Fruit fly (Drosophila melanogaster) whole organism, embryonic: Measurements from ENCODE around the gene Ank.

Experiments used
- Atf6 ChIP-seq: fragments of 200-800 bp; sonication (Bioruptor generic); IDR thresholded peaks from 2 replicates; pipeline ENCODE4 v1.3.6; 2022; ENCODE audit warnings: missing biosample characterization, missing genetic modification characterization
- BtbVII ChIP-seq: fragments of 200-800 bp; sonication (Bioruptor generic); optimal IDR thresholded peaks from 3 replicates; lab custom pipeline; 2017; ENCODE audit warnings: missing biosample characterization, mild to moderate bottlenecking, missing genetic modification characterization
- CG11085 ChIP-seq: fragments of 200-800 bp; sonication (Bioruptor generic); IDR thresholded peaks from 2 replicates; pipeline ENCODE4 v1.3.6; 2022; ENCODE audit warnings: missing biosample characterization, missing genetic modification characterization
- CG12155 ChIP-seq: fragments of 200-800 bp; sonication (Bioruptor generic); optimal IDR thresholded peaks from 3 replicates; lab custom pipeline; 2016; ENCODE audit warnings: missing biosample characterization, missing genetic modification characterization
- CG13624 ChIP-seq: fragments of 200-800 bp; sonication (Bioruptor generic); optimal IDR thresholded peaks from 2 replicates; lab custom pipeline; 2016; ENCODE audit warnings: missing biosample characterization, missing genetic modification characterization
- CG14860 ChIP-seq: fragments of 200-800 bp; sonication (Bioruptor generic); IDR thresholded peaks from 3 replicates; pipeline ENCODE4 v1.3.6; 2022; ENCODE audit warnings: missing biosample characterization, missing genetic modification characterization; ENCODE audit not compliant: partially characterized antibody
- CG15011 ChIP-seq: fragments of 200-800 bp; sonication (Bioruptor generic); optimal IDR thresholded peaks from 3 replicates; lab custom pipeline; 2018; ENCODE audit warnings: missing biosample characterization, mild to moderate bottlenecking, missing genetic modification characterization
- CG1602 ChIP-seq: fragments of 200-800 bp; sonication (Bioruptor generic); optimal IDR thresholded peaks from 3 replicates; lab custom pipeline; 2016; ENCODE audit warnings: missing biosample characterization, missing genetic modification characterization
- CG2199 ChIP-seq: fragments of 200-800 bp; sonication (Bioruptor generic); IDR thresholded peaks from 3 replicates; pipeline ENCODE4 v1.3.6; 2022; ENCODE audit warnings: missing biosample characterization, missing genetic modification characterization
- CG2202 ChIP-seq: fragments of 200-800 bp; sonication (Bioruptor generic); optimal IDR thresholded peaks from 2 replicates; lab custom pipeline; 2018; ENCODE audit warnings: missing biosample characterization, mild to moderate bottlenecking, missing genetic modification characterization
- CG2712 ChIP-seq: fragments of 200-800 bp; optimal IDR thresholded peaks from 3 replicates; lab custom pipeline; 2019; ENCODE audit warnings: missing biosample characterization, mild to moderate bottlenecking, missing genetic modification characterization, moderate library complexity
- CG3065 ChIP-seq: fragments of 200-800 bp; sonication (Bioruptor generic); optimal IDR thresholded peaks from 2 replicates; lab custom pipeline; 2016; ENCODE audit warnings: missing biosample characterization, missing genetic modification characterization
- CG3995 ChIP-seq: fragments of 200-800 bp; sonication (Bioruptor generic); optimal IDR thresholded peaks from 3 replicates; lab custom pipeline; 2016; ENCODE audit warnings: missing biosample characterization, missing genetic modification characterization
- CG4282 ChIP-seq: fragments of 200-800 bp; sonication (Bioruptor generic); optimal IDR thresholded peaks from 2 replicates; lab custom pipeline; 2016; ENCODE audit warnings: missing biosample characterization, missing genetic modification characterization
- CG4328 ChIP-seq: fragments of 200-800 bp; sonication (Bioruptor generic); optimal IDR thresholded peaks from 3 replicates; lab custom pipeline; 2017; ENCODE audit warnings: missing biosample characterization, missing genetic modification reagents, missing genetic modification characterization
- CG4617 ChIP-seq: fragments of 200-800 bp; sonication (Bioruptor generic); optimal IDR thresholded peaks from 3 replicates; lab custom pipeline; 2016; ENCODE audit warnings: missing biosample characterization, missing genetic modification characterization, borderline replicate concordance
- CG5245 ChIP-seq: fragments of 200-800 bp; sonication (Bioruptor generic); optimal IDR thresholded peaks from 3 replicates; lab custom pipeline; 2016; ENCODE audit warnings: missing biosample characterization, missing genetic modification characterization
- CG7556 ChIP-seq: fragments of 200-800 bp; sonication (Bioruptor generic); optimal IDR thresholded peaks from 2 replicates; lab custom pipeline; 2017; ENCODE audit warnings: missing biosample characterization, mild to moderate bottlenecking, missing genetic modification characterization
- CHES-1-like ChIP-seq: fragments of 200-800 bp; sonication (Bioruptor generic); optimal IDR thresholded peaks from 2 replicates; lab custom pipeline; 2016; ENCODE audit warnings: missing biosample characterization, missing genetic modification characterization
- CkIIα-i1 ChIP-seq: fragments of 200-800 bp; sonication (Bioruptor generic); IDR thresholded peaks from 2 replicates; pipeline ENCODE4 v1.3.6; 2022; ENCODE audit warnings: missing biosample characterization, missing genetic modification characterization
- Dbx ChIP-seq: fragments of 200-800 bp; sonication (Bioruptor generic); IDR thresholded peaks from 3 replicates; pipeline ENCODE4 v1.3.6; 2022; ENCODE audit warnings: missing biosample characterization, missing genetic modification characterization
- Dip2 ChIP-seq: fragments of 200-800 bp; sonication (Bioruptor generic); IDR thresholded peaks from 2 replicates; pipeline ENCODE4 v1.3.6; 2022; ENCODE audit warnings: missing biosample characterization, missing genetic modification characterization
- Doc2 ChIP-seq: fragments of 200-800 bp; sonication (Bioruptor generic); IDR thresholded peaks from 2 replicates; pipeline ENCODE4 v1.3.6; 2022; ENCODE audit warnings: missing biosample characterization, missing genetic modification characterization
- Drgx ChIP-seq: fragments of 200-800 bp; sonication (Bioruptor generic); IDR thresholded peaks from 2 replicates; pipeline ENCODE4 v1.3.6; 2022; ENCODE audit warnings: missing biosample characterization, missing genetic modification characterization
- Elba2 ChIP-seq: fragments of 200-800 bp; sonication (Bioruptor generic); optimal IDR thresholded peaks from 3 replicates; lab custom pipeline; 2016; ENCODE audit warnings: missing biosample characterization, missing genetic modification characterization
- Fer1 ChIP-seq: fragments of 200-800 bp; sonication (Bioruptor generic); optimal IDR thresholded peaks from 2 replicates; lab custom pipeline; 2017; ENCODE audit warnings: missing biosample characterization, mild to moderate bottlenecking, missing genetic modification characterization
- Fer3 ChIP-seq: fragments of 200-800 bp; sonication (Bioruptor generic); optimal IDR thresholded peaks from 2 replicates; lab custom pipeline; 2018; ENCODE audit warnings: missing biosample characterization, mild to moderate bottlenecking, missing genetic modification characterization, moderate library complexity
- Lpt ChIP-seq: fragments of >200 bp; optimal IDR thresholded peaks from 2 replicates; lab custom pipeline; 2018; ENCODE audit warnings: missing biosample characterization, missing genetic modification characterization
- MBD-R2 ChIP-seq: fragments of 200-800 bp; sonication (Bioruptor generic); IDR thresholded peaks from 2 replicates; pipeline ENCODE4 v1.3.6; 2022; ENCODE audit warnings: missing biosample characterization, missing genetic modification characterization
- Mrtf ChIP-seq: fragments of 200-800 bp; sonication (Bioruptor generic); IDR thresholded peaks from 3 replicates; pipeline ENCODE4 v1.3.6; 2022; ENCODE audit warnings: missing biosample characterization, missing genetic modification characterization
- Nf-YA ChIP-seq: fragments of 200-800 bp; sonication (Bioruptor generic); IDR thresholded peaks from 2 replicates; pipeline ENCODE4 v1.3.6; 2022; ENCODE audit warnings: missing biosample characterization, missing genetic modification characterization
- Poxn ChIP-seq: fragments of 200-800 bp; sonication (Bioruptor generic); IDR thresholded peaks from 2 replicates; pipeline ENCODE4 v1.3.6; 2022; ENCODE audit warnings: missing biosample characterization, missing genetic modification characterization
- Ptx1 ChIP-seq: fragments of 200-800 bp; sonication (Bioruptor generic); IDR thresholded peaks from 2 replicates; pipeline ENCODE4 v1.3.6; 2022; ENCODE audit warnings: missing biosample characterization, missing genetic modification characterization
- Rfx ChIP-seq: fragments of 200-800 bp; sonication (Bioruptor generic); IDR thresholded peaks from 2 replicates; pipeline ENCODE4 v1.3.6; 2022; ENCODE audit warnings: missing biosample characterization, missing genetic modification characterization
- Scr ChIP-seq: fragments of 200-800 bp; sonication (Bioruptor generic); IDR thresholded peaks from 2 replicates; pipeline ENCODE4 v1.3.6; 2022; ENCODE audit warnings: missing biosample characterization, missing genetic modification characterization; ENCODE audit not compliant: partially characterized antibody
- Ssrp ChIP-seq: fragments of 200-800 bp; sonication (Bioruptor generic); optimal IDR thresholded peaks from 2 replicates; lab custom pipeline; 2018; ENCODE audit warnings: missing biosample characterization, mild to moderate bottlenecking, missing genetic modification characterization, moderate library complexity
- aop ChIP-seq: fragments of 200-800 bp; sonication (Bioruptor generic); IDR thresholded peaks from 2 replicates; pipeline ENCODE4 v1.3.6; 2022; ENCODE audit warnings: missing biosample characterization, missing genetic modification characterization
- ash1 ChIP-seq: fragments of 200-800 bp; sonication (Bioruptor generic); optimal IDR thresholded peaks from 2 replicates; lab custom pipeline; 2018; ENCODE audit warnings: missing biosample characterization, mild to moderate bottlenecking, missing genetic modification characterization
- bab2 ChIP-seq: fragments of 200-800 bp; sonication (Bioruptor generic); optimal IDR thresholded peaks from 2 replicates; lab custom pipeline; 2016; ENCODE audit warnings: missing biosample characterization, missing genetic modification characterization
- cato ChIP-seq: fragments of 200-800 bp; sonication (Bioruptor generic); optimal IDR thresholded peaks from 2 replicates; lab custom pipeline; 2016; ENCODE audit warnings: missing biosample characterization, missing genetic modification characterization, borderline replicate concordance
- gcm ChIP-seq: fragments of 200-800 bp; sonication (Bioruptor generic); optimal IDR thresholded peaks from 2 replicates; lab custom pipeline; 2019; ENCODE audit warnings: missing biosample characterization, mild to moderate bottlenecking, missing genetic modification characterization, moderate library complexity
- gem ChIP-seq: fragments of 200-800 bp; sonication (Bioruptor generic); optimal IDR thresholded peaks from 2 replicates; lab custom pipeline; 2019; ENCODE audit warnings: missing biosample characterization, mild to moderate bottlenecking, missing genetic modification characterization, moderate library complexity
- grau ChIP-seq: fragments of 200-800 bp; optimal IDR thresholded peaks from 3 replicates; lab custom pipeline; 2019; ENCODE audit warnings: missing biosample characterization, mild to moderate bottlenecking, missing genetic modification characterization, moderate library complexity
- grn ChIP-seq: fragments of 200-800 bp; sonication (Bioruptor generic); optimal IDR thresholded peaks from 3 replicates; lab custom pipeline; 2017; ENCODE audit warnings: missing biosample characterization, missing genetic modification characterization
- h ChIP-seq: fragments of >200 bp; optimal IDR thresholded peaks from 2 replicates; lab custom pipeline; 2017
- hth ChIP-seq: fragments of >200 bp; optimal IDR thresholded peaks from 2 replicates; lab custom pipeline; 2017; ENCODE audit warnings: inconsistent platforms
- ind ChIP-seq: fragments of 200-800 bp; sonication (Bioruptor generic); optimal IDR thresholded peaks from 3 replicates; lab custom pipeline; 2016; ENCODE audit warnings: missing biosample characterization, missing genetic modification characterization
- insv ChIP-seq, 2 experiments: fragments of 200-800 bp; sonication (Bioruptor generic); optimal IDR thresholded peaks; 3 replicates each; lab custom pipeline; 2016 to 2018; ENCODE audit warnings: missing biosample characterization in 2 of 2, missing genetic modification characterization in 2 of 2
- onecut ChIP-seq: fragments of 200-800 bp; sonication (Bioruptor generic); IDR thresholded peaks from 2 replicates; pipeline ENCODE4 v1.3.6; 2022; ENCODE audit warnings: missing biosample characterization, missing genetic modification characterization
- seq ChIP-seq: fragments of 200-800 bp; sonication (Bioruptor generic); IDR thresholded peaks from 2 replicates; pipeline ENCODE4 v1.3.6; 2022; ENCODE audit warnings: missing biosample characterization, missing genetic modification characterization
- tna ChIP-seq: fragments of 200-800 bp; sonication (Bioruptor generic); IDR thresholded peaks from 2 replicates; pipeline ENCODE4 v1.3.6; 2022; ENCODE audit warnings: missing biosample characterization, missing genetic modification characterization; ENCODE audit not compliant: partially characterized antibody

The Ank gene

DNA sequence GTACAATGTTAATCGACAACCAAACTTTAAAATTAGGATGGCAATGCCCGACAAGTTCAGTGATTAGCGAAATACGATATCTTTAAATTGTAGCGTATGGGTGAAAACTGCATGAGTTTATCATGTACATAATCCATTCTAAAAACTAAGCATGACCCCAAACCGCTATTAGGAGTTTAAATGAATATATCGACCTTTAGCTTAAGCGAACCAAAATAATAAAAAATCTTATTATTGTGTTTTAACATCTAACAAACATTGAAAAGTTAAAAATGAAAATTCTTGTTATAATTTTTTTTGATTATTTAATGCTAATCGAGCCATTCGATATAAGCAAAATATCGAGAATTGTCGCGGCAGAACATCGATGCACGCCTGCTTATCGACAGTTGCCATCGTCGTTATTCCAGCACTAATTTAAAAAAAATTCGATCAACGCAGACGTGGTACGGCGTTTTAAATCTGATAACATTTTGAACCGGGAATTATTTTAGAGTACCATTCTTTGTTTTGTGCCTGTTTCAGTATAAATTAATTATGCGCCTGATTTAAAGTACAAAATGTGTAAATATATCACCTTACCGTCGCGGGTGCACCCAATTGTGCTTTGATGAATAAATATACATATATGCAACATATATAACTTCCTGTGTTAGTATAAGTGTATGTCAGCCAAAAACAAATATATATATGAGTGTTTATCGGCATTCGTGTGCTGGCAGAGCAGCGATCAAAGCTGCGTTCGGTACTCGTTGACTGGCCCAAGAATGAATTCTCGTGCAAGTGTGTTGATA is 60.5 kb downstream of the Ank start, which contains the start of gene pan (continued):
- TF ChIP-seq grn (peak; percentile 64), CG2712 (tag; lab: Kevin White, UChicago) (no peak), cato (GFP tag; lab: Kevin White, UChicago) (no peak), gcm (GFP tag; lab: Kevin White, UChicago) (peak; percentile 7), bab2 (GFP tag; lab: Kevin White, UChicago) (no peak), Atf6 (GFP tag; lab: Robert Waterston, UW) (no peak), insv (GFP tag; optimal IDR thresholded peaks at IDR 0.05; lab: Kevin White, UChicago) (peak in 1 of 2 experiments; percentile 32), h (lab: Kevin White, UChicago) (no peak), hth (lab: Kevin White, UChicago) (no peak), CG2199 (GFP tag; lab: Robert Waterston, UW) (0 out of 3 replicates have a peak, but pooled peaks have one; percentile 5), Elba2 (no peak), Rfx (GFP tag; lab: Robert Waterston, UW) (no peak), CG1602 (GFP tag; lab: Kevin White, UChicago) (no peak), ash1 (GFP tag; lab: Kevin White, UChicago) (peak; percentile 20), BtbVII (GFP tag; lab: Kevin White, UChicago) (peak; percentile 46), Poxn (no peak), onecut (GFP tag; lab: Robert Waterston, UW) (no peak), Fer1 (GFP tag; lab: Kevin White, UChicago) (peak; percentile 56), CG3065 (no peak), CG13624 (GFP tag; lab: Kevin White, UChicago) (no peak), Lpt (GFP tag; lab: Kevin White, UChicago) (no peak), seq (GFP tag; lab: Robert Waterston, UW) (no peak), CkIIα-i1 (GFP tag; lab: Robert Waterston, UW) (no peak), gem (tag; lab: Kevin White, UChicago) (no peak), Scr (GFP tag; lab: Robert Waterston, UW) (peak; percentile 89), CG5245 (no peak), CG3995 (GFP tag; lab: Kevin White, UChicago) (no peak), Nf-YA (no peak), Fer3 (tag; lab: Kevin White, UChicago) (no peak), Dip2 (no peak), CG11085 (GFP tag; lab: Robert Waterston, UW) (no peak), CG2202 (no peak), Ptx1 (GFP tag; lab: Robert Waterston, UW) (no peak), Dbx (GFP tag; lab: Robert Waterston, UW) (no peak), Doc2 (GFP tag; lab: Robert Waterston, UW) (no peak), aop (GFP tag; lab: Robert Waterston, UW) (no peak), CG7556 (GFP tag; lab: Kevin White, UChicago) (no peak), CG14860 (GFP tag; lab: Robert Waterston, UW) (peak; percentile 96), CG4282 (GFP tag; lab: Kevin White, UChicago) (no peak), CG12155 (GFP tag; lab: Kevin White, UChicago) (no peak), MBD-R2 (no peak; the same call in 1 of the 2 replicates), ind (no peak), grau (tag; lab: Kevin White, UChicago) (no peak), CG4328 (GFP tag; lab: Kevin White, UChicago) (no peak), Drgx (GFP tag; lab: Robert Waterston, UW) (no peak), tna (peak; percentile 88; the same call in 1 of the 2 replicates), CG4617 (no peak), Ssrp (no peak), CG15011 (GFP tag; lab: Kevin White, UChicago) (no peak), CHES-1-like (GFP tag; lab: Kevin White, UChicago) (no peak), Mrtf (no peak)
